Fruit fly (Drosophila melanogaster): ENCODE results near the gene CG10584.
A peak's percentile ranks its signal among the peaks of the same experiment; 100 is the strongest.

dm6 chr3L:21026025-21026916 is 4.9 kb downstream of the CG10584 start:
- no peak for TF ChIP-seq insv (optimal IDR thresholded peaks at IDR 0.05)
- no peak for TF ChIP-seq h (optimal IDR thresholded peaks at IDR 0.05)
- TF ChIP-seq psq (optimal IDR thresholded peaks at IDR 0.05), result peak; percentile 47
- no peak for TF ChIP-seq Sin3A (optimal IDR thresholded peaks at IDR 0.05)
- TF ChIP-seq Myc (optimal IDR thresholded peaks at IDR 0.05), result no peak
